Fruit fly (Drosophila melanogaster): ENCODE measurements around the gene CIAPIN1.

CIAPIN1 gene

dm6 chr2L:15066141-15066540 lies 27.5 kb upstream of the CIAPIN1 start (continued):
- TF ChIP-seq lmd (GFP tag; IDR thresholded peaks at IDR 0.05) (no peak), Opbp (GFP tag; IDR thresholded peaks at IDR 0.05; ENCODE audit: partially characterized antibody) (no peak), az2 (GFP tag; optimal IDR thresholded peaks at IDR 0.05) (no peak), grn (GFP tag; optimal IDR thresholded peaks at IDR 0.05) (no peak), Fer3 (tag; optimal IDR thresholded peaks at IDR 0.05) (no peak), CG17359 (tag; optimal IDR thresholded peaks at IDR 0.05) (no peak), jigr1 (GFP tag; IDR thresholded peaks at IDR 0.05) (no peak), CG15269 (tag; optimal IDR thresholded peaks at IDR 0.05) (peak; percentile 42), Jarid2 (GFP tag; optimal IDR thresholded peaks at IDR 0.05) (no peak), HHEX (GFP tag; optimal IDR thresholded peaks at IDR 0.05) (no peak), tin (GFP tag; optimal IDR thresholded peaks at IDR 0.05) (no peak), Med (GFP tag) (no peak), CG18764 (GFP tag; optimal IDR thresholded peaks at IDR 0.05) (no peak), so (GFP tag; IDR thresholded peaks at IDR 0.05) (no peak), Oli (tag; optimal IDR thresholded peaks at IDR 0.05) (peak; percentile 23), dpn (GFP tag; optimal IDR thresholded peaks at IDR 0.05) (no peak), CG8290 (GFP tag; optimal IDR thresholded peaks at IDR 0.05) (no peak), CG8290 (tag; optimal IDR thresholded peaks at IDR 0.05) (no peak), tx (GFP tag; optimal IDR thresholded peaks at IDR 0.05) (no peak), CG9437 (GFP tag; optimal IDR thresholded peaks at IDR 0.05) (peak; percentile 13), Doc2 (GFP tag; IDR thresholded peaks at IDR 0.05) (no peak), Elba2 (GFP tag; optimal IDR thresholded peaks at IDR 0.05) (no peak), Hr3 (GFP tag; optimal IDR thresholded peaks at IDR 0.05) (no peak), abd-A (tag; optimal IDR thresholded peaks at IDR 0.05) (no peak), CrebB (tag; optimal IDR thresholded peaks at IDR 0.05) (no peak), CG12744 (GFP tag; optimal IDR thresholded peaks at IDR 0.05) (no peak), BEAF-32 (GFP tag; optimal IDR thresholded peaks at IDR 0.05) (no peak), zfh1 (GFP tag; IDR thresholded peaks at IDR 0.05) (no peak), Usf (GFP tag; optimal IDR thresholded peaks at IDR 0.05) (no peak), CG13624 (GFP tag; optimal IDR thresholded peaks at IDR 0.05) (no peak), disco-r (GFP tag; optimal IDR thresholded peaks at IDR 0.05) (no peak), Xbp1 (GFP tag; optimal IDR thresholded peaks at IDR 0.05) (peak; percentile 2), TFAM (GFP tag; optimal IDR thresholded peaks at IDR 0.05) (no peak), slbo (GFP tag; IDR thresholded peaks at IDR 0.05) (no peak), D (optimal IDR thresholded peaks at IDR 0.05) (no peak), D (GFP tag; optimal IDR thresholded peaks at IDR 0.05) (no peak), NfI (GFP tag; optimal IDR thresholded peaks at IDR 0.05) (no peak), CoRest (tag; optimal IDR thresholded peaks at IDR 0.05) (peak; percentile 30), YL-1 (GFP tag; optimal IDR thresholded peaks at IDR 0.05) (no peak), CG2199 (GFP tag; IDR thresholded peaks at IDR 0.05) (0 out of 3 replicates have a peak, but pooled peaks have one; percentile 4), schlank (tag; optimal IDR thresholded peaks at IDR 0.05) (no peak), CG16813 (GFP tag; IDR thresholded peaks at IDR 0.05; ENCODE audit: partially characterized antibody) (no peak), prd (optimal IDR thresholded peaks at IDR 0.05) (no peak), prd (GFP tag; IDR thresholded peaks at IDR 0.05) (no peak), CG31365 (tag; optimal IDR thresholded peaks at IDR 0.05) (no peak), Deaf1 (tag; optimal IDR thresholded peaks at IDR 0.05) (no peak), scrt (GFP tag; optimal IDR thresholded peaks at IDR 0.05) (no peak), CG8944 (GFP tag; optimal IDR thresholded peaks at IDR 0.05) (no peak), Hmr (GFP tag; optimal IDR thresholded peaks at IDR 0.05) (peak; percentile 3), trem (tag; optimal IDR thresholded peaks at IDR 0.05) (no peak), B-H2 (GFP tag; optimal IDR thresholded peaks at IDR 0.05) (no peak), crol (GFP tag; IDR thresholded peaks at IDR 0.05) (no peak), Adf1 (GFP tag; IDR thresholded peaks at IDR 0.05) (no peak)
